Worm (Caenorhabditis elegans) whole organism, L2 larva: ENCODE data around the gene rpoa-1.

Experiments
- C34F6.9 ChIP-seq: fragments of 150-350 bp; optimal IDR thresholded peaks from 2 replicates; lab custom pipeline; 2014; ENCODE audit warnings: missing biosample characterization, missing genetic modification characterization
- F13H6.1 ChIP-seq: sonication (generic microtip); optimal IDR thresholded peaks from 2 replicates; lab custom pipeline; 2016; ENCODE audit warnings: missing genetic modification characterization, missing compliant biosample characterization
- R02D3.7 ChIP-seq: fragments of 150-350 bp; optimal IDR thresholded peaks from 2 replicates; lab custom pipeline; 2014; ENCODE audit warnings: missing biosample characterization, missing genetic modification characterization
- Y55F3AM.14 ChIP-seq: fragments of 200-800 bp; sonication (Bioruptor generic); optimal IDR thresholded peaks from 2 replicates; lab custom pipeline; 2018; ENCODE audit warnings: mild to moderate bottlenecking, missing genetic modification characterization, missing compliant biosample characterization
- aly-2 ChIP-seq: fragments of 150-350 bp; optimal IDR thresholded peaks from 2 replicates; lab custom pipeline; 2014; ENCODE audit warnings: missing biosample characterization, missing genetic modification characterization
- ama-1 ChIP-seq: fragments of 150-350 bp; optimal IDR thresholded peaks from 2 replicates; lab custom pipeline; 2018; ENCODE audit warnings: inconsistent platforms
- blmp-1 ChIP-seq: sonication (generic microtip); optimal IDR thresholded peaks from 2 replicates; lab custom pipeline; 2017; ENCODE audit warnings: missing genetic modification characterization, mild to moderate bottlenecking, missing compliant biosample characterization, antibody characterized with exemption, moderate library complexity; ENCODE audit not compliant: insufficient read depth
- ceh-16 ChIP-seq: fragments of 150-350 bp; optimal IDR thresholded peaks from 2 replicates; lab custom pipeline; 2014; ENCODE audit warnings: missing biosample characterization, missing genetic modification characterization
- crh-2 ChIP-seq: sonication (generic microtip); optimal IDR thresholded peaks from 2 replicates; lab custom pipeline; 2017; ENCODE audit warnings: missing biosample characterization, missing genetic modification characterization
- egl-27 ChIP-seq: sonication (generic microtip); optimal IDR thresholded peaks from 3 replicates; lab custom pipeline; 2017; ENCODE audit warnings: missing biosample characterization, missing genetic modification reagents, missing genetic modification characterization
- elt-3 ChIP-seq: sonication (generic microtip); optimal IDR thresholded peaks from 2 replicates; lab custom pipeline; 2017; ENCODE audit warnings: missing biosample characterization, missing genetic modification characterization
- fos-1 ChIP-seq: fragments of 150-350 bp; optimal IDR thresholded peaks from 2 replicates; lab custom pipeline; 2014; ENCODE audit warnings: missing biosample characterization, missing genetic modification characterization
- gmeb-1 ChIP-seq: fragments of 150-350 bp; optimal IDR thresholded peaks from 2 replicates; lab custom pipeline; 2014; ENCODE audit warnings: missing biosample characterization, missing genetic modification characterization
- lin-11 ChIP-seq: fragments of 150-350 bp; sonication (generic microtip); optimal IDR thresholded peaks from 2 replicates; lab custom pipeline; 2014; ENCODE audit warnings: missing biosample characterization, missing genetic modification characterization, inconsistent platforms, mixed read lengths
- lin-13 ChIP-seq: fragments of 150-350 bp; optimal IDR thresholded peaks from 2 replicates; lab custom pipeline; 2014; ENCODE audit warnings: missing biosample characterization, missing genetic modification reagents, missing genetic modification characterization
- lsy-2 ChIP-seq, 2 experiments: fragments of 150-350 bp in 1 of 2; sonication (generic microtip) in 1 of 2; optimal IDR thresholded peaks; 2 replicates each; lab custom pipeline; 2014 to 2017; ENCODE audit warnings: missing biosample characterization in 2 of 2, missing genetic modification characterization in 2 of 2
- mab-5 ChIP-seq: fragments of 150-350 bp; optimal IDR thresholded peaks from 2 replicates; lab custom pipeline; 2014; ENCODE audit warnings: missing biosample characterization, missing genetic modification characterization
- mbf-1 ChIP-seq: sonication (generic microtip); optimal IDR thresholded peaks from 2 replicates; lab custom pipeline; 2017; ENCODE audit warnings: missing biosample characterization, missing genetic modification characterization
- mdl-1 ChIP-seq, 2 experiments: fragments of 150-350 bp in 1 of 2; sonication (generic microtip) in 1 of 2; optimal IDR thresholded peaks; 2 replicates each; lab custom pipeline; 2017; ENCODE audit warnings: missing biosample characterization in 2 of 2, missing genetic modification characterization in 2 of 2
- nhr-10 ChIP-seq: sonication (generic microtip); optimal IDR thresholded peaks from 2 replicates; lab custom pipeline; 2017; ENCODE audit warnings: missing biosample characterization, missing genetic modification characterization
- nhr-11 ChIP-seq: fragments of 150-350 bp; optimal IDR thresholded peaks from 2 replicates; lab custom pipeline; 2014; ENCODE audit warnings: missing biosample characterization, missing genetic modification characterization
- nhr-12 ChIP-seq: fragments of 150-350 bp; optimal IDR thresholded peaks from 2 replicates; lab custom pipeline; 2014; ENCODE audit warnings: missing biosample characterization, missing genetic modification characterization
- nhr-129 ChIP-seq: fragments of 150-350 bp; optimal IDR thresholded peaks from 2 replicates; lab custom pipeline; 2014; ENCODE audit warnings: missing biosample characterization, missing genetic modification characterization
- nhr-21 ChIP-seq: fragments of 150-350 bp; optimal IDR thresholded peaks from 2 replicates; lab custom pipeline; 2014; ENCODE audit warnings: missing biosample characterization, missing genetic modification characterization
- nhr-23 ChIP-seq: fragments of 150-350 bp; optimal IDR thresholded peaks from 2 replicates; lab custom pipeline; 2014; ENCODE audit warnings: missing biosample characterization, missing genetic modification reagents, missing genetic modification characterization
- nhr-237 ChIP-seq: fragments of 150-350 bp; optimal IDR thresholded peaks from 2 replicates; lab custom pipeline; 2014; ENCODE audit warnings: missing biosample characterization, missing genetic modification characterization
- nhr-25 ChIP-seq: fragments of 150-350 bp; sonication (generic microtip); optimal IDR thresholded peaks from 3 replicates; lab custom pipeline; 2014; ENCODE audit warnings: missing biosample characterization, missing genetic modification characterization
- nhr-6 ChIP-seq: fragments of 150-350 bp; optimal IDR thresholded peaks from 2 replicates; lab custom pipeline; 2014; ENCODE audit warnings: missing biosample characterization, missing genetic modification characterization
- peb-1 ChIP-seq: fragments of 150-350 bp; optimal IDR thresholded peaks from 2 replicates; lab custom pipeline; 2014; ENCODE audit warnings: missing biosample characterization, missing genetic modification characterization
- sem-4 ChIP-seq: fragments of 150-350 bp; optimal IDR thresholded peaks from 2 replicates; lab custom pipeline; 2014; ENCODE audit warnings: missing biosample characterization, missing genetic modification reagents, missing genetic modification characterization
- skn-1 ChIP-seq: sonication (generic microtip); optimal IDR thresholded peaks from 2 replicates; lab custom pipeline; 2017; ENCODE audit warnings: missing biosample characterization, missing genetic modification characterization
- sma-3 ChIP-seq: sonication (generic microtip); optimal IDR thresholded peaks from 2 replicates; lab custom pipeline; 2016; ENCODE audit warnings: missing genetic modification reagents, missing genetic modification characterization, missing compliant biosample characterization
- sma-9 ChIP-seq, 2 experiments: fragments of 150-350 bp in 1 of 2; sonication (generic microtip) in 1 of 2; optimal IDR thresholded peaks; 2 replicates each; lab custom pipeline; 2014 to 2016; ENCODE audit warnings: missing genetic modification characterization in 2 of 2, mild to moderate bottlenecking in 1 of 2, missing biosample characterization in 1 of 2, missing compliant biosample characterization in 1 of 2, missing genetic modification reagents in 1 of 2, moderate library complexity in 1 of 2
- unc-39 ChIP-seq: fragments of 150-350 bp; optimal IDR thresholded peaks from 2 replicates; lab custom pipeline; 2014; ENCODE audit warnings: missing biosample characterization, missing genetic modification characterization
- ztf-1 ChIP-seq: fragments of 200-800 bp; sonication (Bioruptor generic); conservative IDR thresholded peaks from 2 replicates; pipeline ENCODE4 v1.3.6; 2022; ENCODE audit warnings: missing genetic modification characterization, missing compliant biosample characterization

Gene rpoa-1

ce11 chrII:13711493-13712055 lies 17.0 kb upstream of the rpoa-1 start:
- TF ChIP-seq ceh-16 (tag; lab: Kevin White, UChicago) (no peak), fos-1 (tag; lab: Kevin White, UChicago) (peak; percentile 40), sma-9 (GFP tag; optimal IDR thresholded peaks at IDR 0.05; lab: Kevin White, UChicago) (peak; percentile 6), sma-9 (tag; optimal IDR thresholded peaks at IDR 0.05; lab: Kevin White, UChicago) (no peak)

- TF ChIP-seq lin-11 (tag; lab: Kevin White, UChicago) (no peak), lsy-2 (tag; optimal IDR thresholded peaks at IDR 0.05; lab: Kevin White, UChicago) (no peak), Y55F3AM.14 (GFP tag; lab: Kevin White, UChicago) (no peak), sem-4 (tag; lab: Kevin White, UChicago) (no peak), C34F6.9 (tag; lab: Kevin White, UChicago) (no peak), lin-13 (no peak), mab-5 (tag; lab: Kevin White, UChicago) (no peak), mbf-1 (tag; lab: Kevin White, UChicago) (no peak), nhr-10 (tag; lab: Kevin White, UChicago) (no peak), sma-3 (GFP tag; lab: Kevin White, UChicago) (no peak), F13H6.1 (tag; lab: Kevin White, UChicago) (no peak), fos-1 (tag; lab: Kevin White, UChicago) (no peak), sma-9 (GFP tag; optimal IDR thresholded peaks at IDR 0.05; lab: Kevin White, UChicago) (no peak), sma-9 (tag; optimal IDR thresholded peaks at IDR 0.05; lab: Kevin White, UChicago) (no peak), nhr-11 (tag; lab: Kevin White, UChicago) (no peak), peb-1 (no peak), elt-3 (tag; lab: Kevin White, UChicago) (no peak), ztf-1 (GFP tag; lab: Robert Waterston, UW) (no peak)
Measured at ce11 chrII:13697691-13698090, 3.1 kb upstream of the rpoa-1 start.

ce11 chrII:13695343-13696332 lies 1.0 kb upstream of the rpoa-1 start, which contains the start of gene kqt-3:
Gene kqt-3, plus strand, starts transcription at chrII:13696282.
- TF ChIP-seq fos-1 (tag; lab: Kevin White, UChicago) (peak; percentile 26), nhr-6 (tag; lab: Kevin White, UChicago) (no peak)

ce11 chrII:13685581-13685980 lies 9.0 kb downstream of the rpoa-1 start:
- TF ChIP-seq ama-1 (lab: Kevin White, UChicago), result no peak
- no peak for TF ChIP-seq mdl-1 (tag; optimal IDR thresholded peaks at IDR 0.05; lab: Kevin White, UChicago)
- no peak for TF ChIP-seq nhr-11 (tag; lab: Kevin White, UChicago)
- no peak for TF ChIP-seq unc-39
- TF ChIP-seq mab-5 (tag; lab: Kevin White, UChicago), result no peak
- TF ChIP-seq gmeb-1 (tag; lab: Kevin White, UChicago), result no peak
- no peak for TF ChIP-seq nhr-237 (tag; lab: Kevin White, UChicago)

- TF ChIP-seq Y55F3AM.14 (GFP tag; lab: Kevin White, UChicago) (no peak), nhr-23 (tag; lab: Kevin White, UChicago) (no peak), sma-3 (GFP tag; lab: Kevin White, UChicago) (peak; percentile 79), fos-1 (tag; lab: Kevin White, UChicago) (peak; percentile 42), nhr-21 (tag; lab: Kevin White, UChicago) (peak; percentile 93), R02D3.7 (tag; lab: Kevin White, UChicago) (no peak), sem-4 (tag; lab: Kevin White, UChicago) (peak; percentile 29), nhr-129 (peak; percentile 3), nhr-25 (peak; percentile 87), gmeb-1 (tag; lab: Kevin White, UChicago) (peak; percentile 30), aly-2 (no peak), lin-11 (tag; lab: Kevin White, UChicago) (no peak), mdl-1 (tag; optimal IDR thresholded peaks at IDR 0.05; lab: Kevin White, UChicago) (peak in 1 of 2 experiments; percentile 70), blmp-1 (peak; percentile 87), lsy-2 (tag; optimal IDR thresholded peaks at IDR 0.05; lab: Kevin White, UChicago) (peak in 1 of 2 experiments; percentile 2), skn-1 (tag; lab: Kevin White, UChicago) (no peak), crh-2 (tag; lab: Kevin White, UChicago) (peak; percentile 36), nhr-12 (tag; lab: Kevin White, UChicago) (no peak), egl-27 (tag; lab: Kevin White, UChicago) (peak; percentile 13)
- TF ChIP-seq, all 48 proteins: peak for 12
Measured at ce11 chrII:13681063-13681462, 13.5 kb downstream of the rpoa-1 start.
